Worm (Caenorhabditis elegans): ENCODE results near the gene F43C1.7.

F43C1.7 gene

DNA sequence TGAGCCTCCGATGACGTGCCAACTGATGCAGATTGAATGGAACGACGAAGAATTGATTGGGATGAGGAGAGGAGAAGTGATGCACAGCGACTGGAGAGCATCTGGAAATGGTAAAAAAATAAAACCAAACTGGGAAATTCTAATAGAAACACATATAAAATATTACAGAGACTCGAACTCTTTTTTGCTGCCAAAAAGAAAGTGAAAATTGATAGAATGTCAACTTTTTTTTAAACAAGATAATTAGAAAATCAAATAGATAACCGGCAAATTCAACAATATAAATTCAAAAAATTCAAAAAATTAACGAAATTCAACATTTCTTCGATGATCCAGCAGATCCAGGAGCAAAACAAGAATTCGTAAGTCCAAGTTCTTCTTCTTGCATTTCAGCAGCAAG, 1.1 kb upstream of the F43C1.7 start, which contains the start of gene mrpl-21:
TSS of gene mrpl-21 (minus strand) at position 101 of the 400 bp plus-strand sequence.
- no peak for TF ChIP-seq blmp-1 (tag; optimal IDR thresholded peaks at IDR 0.05; ENCODE audit: insufficient read depth)
- no peak for TF ChIP-seq peb-1 (tag; optimal IDR thresholded peaks at IDR 0.05)
- no peak for TF ChIP-seq ceh-82 (tag; optimal IDR thresholded peaks at IDR 0.05)
- TF ChIP-seq gmeb-1 (tag; optimal IDR thresholded peaks at IDR 0.05) = no peak
- TF ChIP-seq ZK546.5 (tag; optimal IDR thresholded peaks at IDR 0.05) = no peak
- TF ChIP-seq F13H6.1 (tag; optimal IDR thresholded peaks at IDR 0.05) = no peak
- no peak for TF ChIP-seq nhr-10 (tag; optimal IDR thresholded peaks at IDR 0.05)
- TF ChIP-seq ceh-16 (tag; optimal IDR thresholded peaks at IDR 0.05) = no peak
- TF ChIP-seq C34F6.9 (tag; optimal IDR thresholded peaks at IDR 0.05) = no peak
- TF ChIP-seq nhr-25 (tag; optimal IDR thresholded peaks at IDR 0.05) = no peak
- no peak for TF ChIP-seq ztf-1 (GFP tag; conservative IDR thresholded peaks at IDR 0.05)
- no peak for TF ChIP-seq mbf-1 (tag; optimal IDR thresholded peaks at IDR 0.05)
- no peak for TF ChIP-seq skn-1 (tag; optimal IDR thresholded peaks at IDR 0.05)
- TF ChIP-seq crh-2 (tag; optimal IDR thresholded peaks at IDR 0.05) = no peak
- TF ChIP-seq nhr-11 (tag; optimal IDR thresholded peaks at IDR 0.05) = no peak
- no peak for TF ChIP-seq unc-62 (GFP tag; optimal IDR thresholded peaks at IDR 0.05)
- TF ChIP-seq nhr-129 (tag; optimal IDR thresholded peaks at IDR 0.05) = no peak

DNA sequence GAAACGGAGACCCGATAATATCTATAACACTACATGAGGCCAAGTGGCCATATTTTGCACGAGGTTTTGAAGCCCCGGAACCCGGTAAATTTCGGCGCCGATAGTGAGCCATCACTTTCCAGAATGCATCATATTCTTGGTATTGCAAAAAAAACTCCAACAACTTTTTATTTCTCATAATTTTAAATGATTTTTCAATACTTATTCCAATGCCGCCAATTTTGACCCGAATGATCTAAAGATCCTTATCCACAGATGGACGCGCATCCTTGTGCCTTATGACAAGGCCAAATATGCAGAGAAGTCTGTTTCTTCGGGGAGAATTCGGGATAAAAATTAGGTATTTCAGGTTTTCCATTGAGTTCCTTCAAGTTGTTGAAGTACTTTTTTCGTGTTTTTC, 1.2 kb downstream of the F43C1.7 start:
- TF ChIP-seq lin-11 (tag; optimal IDR thresholded peaks at IDR 0.05) = no peak
- no peak for TF ChIP-seq lin-13 (GFP tag; optimal IDR thresholded peaks at IDR 0.05)
- TF ChIP-seq gmeb-1 (tag; optimal IDR thresholded peaks at IDR 0.05) = no peak
- no peak for TF ChIP-seq ceh-82 (tag; optimal IDR thresholded peaks at IDR 0.05)
- TF ChIP-seq C34F6.9 (tag; optimal IDR thresholded peaks at IDR 0.05) = no peak
- TF ChIP-seq F13H6.1 (tag; optimal IDR thresholded peaks at IDR 0.05) = no peak
- no peak for TF ChIP-seq sma-3 (GFP tag; optimal IDR thresholded peaks at IDR 0.05)
- TF ChIP-seq unc-62 (GFP tag; optimal IDR thresholded peaks at IDR 0.05) = no peak
- no peak for TF ChIP-seq zag-1 (tag; optimal IDR thresholded peaks at IDR 0.05)
- TF ChIP-seq nhr-10 (tag; optimal IDR thresholded peaks at IDR 0.05) = no peak
- TF ChIP-seq nhr-21 (tag; optimal IDR thresholded peaks at IDR 0.05) = no peak
- no peak for TF ChIP-seq ceh-16 (tag; optimal IDR thresholded peaks at IDR 0.05)
- TF ChIP-seq lsy-2 (tag; optimal IDR thresholded peaks at IDR 0.05) = no peak
- TF ChIP-seq skn-1 (tag; optimal IDR thresholded peaks at IDR 0.05) = no peak

DNA sequence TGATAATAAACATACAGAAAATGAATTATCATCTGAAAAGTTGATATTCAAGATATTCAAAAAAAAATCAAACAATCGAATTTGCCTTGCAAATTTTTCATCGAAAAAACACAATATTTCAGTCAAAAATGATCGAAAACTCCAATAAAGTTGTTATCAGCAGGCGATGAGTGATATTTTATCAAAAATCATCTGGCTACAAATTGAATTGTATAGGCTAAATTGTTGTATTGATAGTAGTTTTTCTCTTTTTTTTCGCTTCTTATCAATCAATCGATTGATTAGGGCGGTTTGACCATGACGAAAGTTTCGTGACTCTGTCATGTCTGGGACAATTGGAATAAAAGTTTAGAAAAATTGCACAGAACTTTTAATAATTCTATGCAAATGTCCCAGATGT, 2.2 kb downstream of the F43C1.7 start:
- no peak for TF ChIP-seq ztf-11 (tag; optimal IDR thresholded peaks at IDR 0.05)
- TF ChIP-seq sma-9 (GFP tag; optimal IDR thresholded peaks at IDR 0.05) = peak; percentile 32
- TF ChIP-seq sma-9 (tag; optimal IDR thresholded peaks at IDR 0.05) = no peak
- TF ChIP-seq crh-2 (tag; optimal IDR thresholded peaks at IDR 0.05) = peak; percentile 38
- peak; percentile 38 for TF ChIP-seq gmeb-1 (tag; optimal IDR thresholded peaks at IDR 0.05)
- peak; percentile 89 for TF ChIP-seq fos-1 (tag; optimal IDR thresholded peaks at IDR 0.05)

DNA sequence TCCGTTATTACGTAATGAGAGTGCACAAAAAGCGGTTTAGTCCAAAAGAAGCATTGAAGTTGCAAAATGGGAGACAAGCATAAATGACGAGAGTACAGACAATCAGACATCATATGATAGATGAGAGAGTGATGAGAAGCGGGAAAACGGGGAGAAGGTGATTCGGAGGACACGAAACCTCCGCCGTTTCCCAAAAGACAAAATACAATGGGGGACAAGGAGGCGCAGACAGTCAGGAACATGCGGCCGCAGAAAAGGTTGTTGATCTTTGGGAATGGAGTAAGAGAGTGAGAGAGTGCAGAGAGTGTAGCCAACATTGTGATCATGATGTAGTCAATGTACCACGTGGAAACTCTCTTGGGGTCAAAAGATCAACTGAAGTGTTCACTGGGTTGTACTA, 4.7 kb downstream of the F43C1.7 start:
- peak; percentile 92 for TF ChIP-seq sem-4 (tag; optimal IDR thresholded peaks at IDR 0.05)
- TF ChIP-seq snpc-4 (tag; optimal IDR thresholded peaks at IDR 0.05) = peak; percentile 25
- peak; percentile 87 for TF ChIP-seq nhr-6 (tag; optimal IDR thresholded peaks at IDR 0.05)
- TF ChIP-seq nhr-25 (tag; optimal IDR thresholded peaks at IDR 0.05) = peak; percentile 94
- no peak for TF ChIP-seq nhr-12 (tag; optimal IDR thresholded peaks at IDR 0.05)
- TF ChIP-seq nhr-21 (tag; optimal IDR thresholded peaks at IDR 0.05) = peak; percentile 98
- TF ChIP-seq F13H6.1 (tag; optimal IDR thresholded peaks at IDR 0.05) = peak; percentile 99
- TF ChIP-seq ztf-4 (tag; optimal IDR thresholded peaks at IDR 0.05) = peak; percentile 91
- no peak for TF ChIP-seq ztf-11 (tag; optimal IDR thresholded peaks at IDR 0.05)
- TF ChIP-seq lin-39 (tag; optimal IDR thresholded peaks at IDR 0.05) = no peak
- TF ChIP-seq sma-3 (GFP tag; optimal IDR thresholded peaks at IDR 0.05) = peak; percentile 93
- TF ChIP-seq nhr-237 (tag; optimal IDR thresholded peaks at IDR 0.05) = no peak
- peak; percentile 5 for TF ChIP-seq skn-1 (tag; optimal IDR thresholded peaks at IDR 0.05)
- no peak for TF ChIP-seq elt-3 (tag; optimal IDR thresholded peaks at IDR 0.05)
- TF ChIP-seq C34F6.9 (tag; optimal IDR thresholded peaks at IDR 0.05) = peak; percentile 94
- no peak for TF ChIP-seq ztf-1 (GFP tag; conservative IDR thresholded peaks at IDR 0.05)
- TF ChIP-seq mab-5 (tag; optimal IDR thresholded peaks at IDR 0.05) = peak; percentile 58
- TF ChIP-seq nhr-10 (tag; optimal IDR thresholded peaks at IDR 0.05) = peak; percentile 65
- peak; percentile 96 for TF ChIP-seq fos-1 (tag; optimal IDR thresholded peaks at IDR 0.05)
- no peak for TF ChIP-seq unc-39 (tag; optimal IDR thresholded peaks at IDR 0.05)
- no peak for TF ChIP-seq ceh-82 (tag; optimal IDR thresholded peaks at IDR 0.05)
- no peak for TF ChIP-seq R02D3.7 (tag; optimal IDR thresholded peaks at IDR 0.05)
- TF ChIP-seq nhr-23 (tag; optimal IDR thresholded peaks at IDR 0.05) = no peak
- no peak for TF ChIP-seq peb-1 (tag; optimal IDR thresholded peaks at IDR 0.05)
- no peak for TF ChIP-seq ama-1 (optimal IDR thresholded peaks at IDR 0.05)
- peak; percentile 91 for TF ChIP-seq blmp-1 (tag; optimal IDR thresholded peaks at IDR 0.05; ENCODE audit: insufficient read depth)
- TF ChIP-seq lin-11 (tag; optimal IDR thresholded peaks at IDR 0.05) = peak; percentile 74
- TF ChIP-seq alr-1 (tag; optimal IDR thresholded peaks at IDR 0.05) = no peak
- peak; percentile 84 for TF ChIP-seq nhr-11 (tag; optimal IDR thresholded peaks at IDR 0.05)
- no peak for TF ChIP-seq dmd-4 (tag; optimal IDR thresholded peaks at IDR 0.05)
- TF ChIP-seq ceh-16 (tag; optimal IDR thresholded peaks at IDR 0.05) = peak; percentile 41
- peak; percentile 90 to 97 for TF ChIP-seq mdl-1 (tag; optimal IDR thresholded peaks at IDR 0.05)
- peak; percentile 99 for TF ChIP-seq sma-9 (GFP tag; optimal IDR thresholded peaks at IDR 0.05)
- peak; percentile 37 for TF ChIP-seq sma-9 (tag; optimal IDR thresholded peaks at IDR 0.05)
- no peak for TF ChIP-seq nhr-77 (tag; optimal IDR thresholded peaks at IDR 0.05)
- TF ChIP-seq ZK546.5 (tag; optimal IDR thresholded peaks at IDR 0.05) = no peak
- TF ChIP-seq nhr-129 (tag; optimal IDR thresholded peaks at IDR 0.05) = peak; percentile 97
- TF ChIP-seq lin-13 (GFP tag; optimal IDR thresholded peaks at IDR 0.05) = peak; percentile 84
- TF ChIP-seq lsy-2 (tag; optimal IDR thresholded peaks at IDR 0.05) = peak; percentile 57 to 89
- no peak for TF ChIP-seq aly-2 (tag; optimal IDR thresholded peaks at IDR 0.05)

Data from whole organism, L2 larva.